Worm (Caenorhabditis elegans): ENCODE data around the gene mrg-1.

DNA sequence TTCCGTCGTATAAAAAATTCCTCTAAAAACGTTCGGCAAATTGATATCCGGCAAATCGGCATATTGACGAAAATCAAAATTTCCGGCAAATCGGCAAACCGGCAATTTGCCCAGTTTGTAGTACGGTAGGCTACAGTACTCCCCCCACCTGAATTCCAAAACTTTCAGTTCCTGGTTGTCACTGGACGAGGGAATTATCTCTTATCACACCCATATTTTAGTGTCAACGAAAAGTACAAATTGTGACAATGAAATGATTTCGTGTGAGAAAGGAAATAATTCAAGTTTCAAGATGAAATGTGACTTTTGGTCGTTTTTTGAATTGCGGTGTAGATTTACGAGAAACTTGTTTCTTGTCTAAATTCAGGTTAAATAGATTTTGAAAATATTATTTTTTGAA, 41.4 kb downstream of the mrg-1 start:
- TF ChIP-seq flt-1 (GFP tag; IDR thresholded peaks at IDR 0.05) (no peak), ztf-23 (GFP tag; IDR thresholded peaks at IDR 0.05) (no peak), ref-1 (GFP tag; conservative IDR thresholded peaks at IDR 0.05) (no peak), klf-2 (GFP tag; conservative IDR thresholded peaks at IDR 0.05) (no peak), T22C8.4 (GFP tag; IDR thresholded peaks at IDR 0.05) (no peak), ztf-29 (GFP tag; IDR thresholded peaks at IDR 0.05) (no peak), cog-1 (tag; optimal IDR thresholded peaks at IDR 0.05) (no peak)
